Worm (Caenorhabditis elegans) whole organism, early embryonic: Measurements from ENCODE around the gene K07E8.7.

ENCODE experiments used
- B0310.2 ChIP-seq: sonication (generic microtip); optimal IDR thresholded peaks from 2 replicates; lab custom pipeline; 2016; ENCODE audit warnings: mild to moderate bottlenecking, missing genetic modification characterization, missing compliant biosample characterization
- F13C5.2 ChIP-seq: sonication (generic microtip); optimal IDR thresholded peaks from 2 replicates; lab custom pipeline; 2017; ENCODE audit warnings: mild to moderate bottlenecking, missing genetic modification characterization, inconsistent platforms, missing compliant biosample characterization
- aly-1 ChIP-seq: sonication (generic microtip); optimal IDR thresholded peaks from 2 replicates; lab custom pipeline; 2016; ENCODE audit warnings: missing genetic modification characterization, missing compliant biosample characterization
- ama-1 ChIP-seq: fragments of 150-350 bp; optimal IDR thresholded peaks from 2 replicates; lab custom pipeline; 2014
- ceh-13 ChIP-seq: fragments of 200-800 bp; sonication (Bioruptor generic); optimal IDR thresholded peaks from 2 replicates; lab custom pipeline; 2018; ENCODE audit warnings: mild to moderate bottlenecking, missing genetic modification characterization, missing compliant biosample characterization
- ceh-36 ChIP-seq: sonication (generic microtip); optimal IDR thresholded peaks from 2 replicates; lab custom pipeline; 2016; ENCODE audit warnings: missing genetic modification characterization, inconsistent platforms, missing compliant biosample characterization
- ets-7 ChIP-seq: sonication (generic microtip); optimal IDR thresholded peaks from 2 replicates; lab custom pipeline; 2016; ENCODE audit warnings: missing genotype, missing genetic modification characterization, missing compliant biosample characterization
- flt-1 ChIP-seq: fragments of 200-800 bp; sonication (Bioruptor generic); IDR thresholded peaks from 2 replicates; pipeline ENCODE4 v1.3.6; 2022; ENCODE audit warnings: missing genetic modification characterization, missing compliant biosample characterization
- hmbx-1 ChIP-seq: sonication (generic microtip); optimal IDR thresholded peaks from 2 replicates; lab custom pipeline; 2016; ENCODE audit warnings: mild to moderate bottlenecking, missing genetic modification characterization, missing compliant biosample characterization
- hmg-4 ChIP-seq: fragments of 200-800 bp; sonication (Bioruptor generic); optimal IDR thresholded peaks from 2 replicates; lab custom pipeline; 2018; ENCODE audit warnings: mild to moderate bottlenecking, missing genetic modification characterization, missing compliant biosample characterization
- hnd-1 ChIP-seq: sonication (generic microtip); optimal IDR thresholded peaks from 2 replicates; lab custom pipeline; 2016; ENCODE audit warnings: missing genetic modification characterization, missing compliant biosample characterization
- pes-1 ChIP-seq: fragments of 200-800 bp; sonication (Bioruptor generic); IDR thresholded peaks from 2 replicates; pipeline ENCODE4 v1.3.6; 2022; ENCODE audit warnings: missing genetic modification reagents, missing genetic modification characterization, missing compliant biosample characterization
- scrt-1 ChIP-seq: fragments of 200-800 bp; sonication (Bioruptor generic); IDR thresholded peaks from 2 replicates; pipeline ENCODE4 v1.3.6; 2022; ENCODE audit warnings: missing genetic modification characterization, missing compliant biosample characterization
- sea-1 ChIP-seq: fragments of 200-800 bp; sonication (Bioruptor generic); conservative IDR thresholded peaks from 2 replicates; pipeline ENCODE4 v1.3.6; 2022; ENCODE audit warnings: missing genetic modification characterization, missing compliant biosample characterization
- tbx-11 ChIP-seq: fragments of 200-800 bp; sonication (Bioruptor generic); IDR thresholded peaks from 2 replicates; pipeline ENCODE4 v1.3.6; 2022; ENCODE audit warnings: missing genetic modification characterization, missing compliant biosample characterization
- tbx-37 ChIP-seq: fragments of 200-800 bp; sonication (Bioruptor generic); conservative IDR thresholded peaks from 2 replicates; pipeline ENCODE4 v1.3.6; 2022; ENCODE audit warnings: missing genetic modification reagents, missing genetic modification characterization, missing compliant biosample characterization
- tra-4 ChIP-seq: sonication (generic microtip); optimal IDR thresholded peaks from 2 replicates; lab custom pipeline; 2017; ENCODE audit warnings: missing genetic modification characterization, missing compliant biosample characterization

K07E8.7 gene

DNA sequence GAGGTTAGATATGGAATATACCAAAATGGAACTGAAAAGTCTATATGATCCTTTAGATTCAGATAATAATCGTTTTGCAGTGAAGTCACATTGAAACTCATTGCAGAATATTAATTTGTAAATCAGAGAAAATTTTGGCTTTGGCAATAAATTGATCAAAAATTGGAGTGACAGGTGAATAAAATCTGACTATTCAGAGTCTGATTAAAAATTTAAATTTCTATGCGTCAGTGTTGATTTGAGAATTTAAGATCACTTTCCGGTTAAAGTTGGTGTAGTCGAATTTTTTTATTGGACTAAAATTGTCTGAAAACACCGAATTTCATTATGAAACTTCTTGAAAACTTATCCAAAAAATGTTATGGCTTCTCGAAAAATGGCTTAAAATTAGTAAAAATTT, 11.5 kb upstream of the K07E8.7 start, which contains the start of gene sri-45:
sri-45 (minus strand) TSS at position 101 of the 400 bp plus-strand sequence.
- TF ChIP-seq flt-1 (no peak), hmbx-1 (tag; lab: Kevin White, UChicago) (no peak), tbx-37 (GFP tag; lab: Robert Waterston, UW) (no peak), tbx-11 (GFP tag; lab: Robert Waterston, UW) (no peak), tra-4 (tag; lab: Kevin White, UChicago) (no peak), B0310.2 (no peak), hmg-4 (GFP tag; lab: Kevin White, UChicago) (no peak), pes-1 (GFP tag; lab: Robert Waterston, UW) (no peak), ets-7 (no peak), aly-1 (tag; lab: Kevin White, UChicago) (no peak), ceh-36 (no peak), F13C5.2 (no peak), ceh-13 (GFP tag; lab: Kevin White, UChicago) (no peak), hnd-1 (tag; lab: Kevin White, UChicago) (no peak), ama-1 (lab: Kevin White, UChicago) (no peak)

DNA sequence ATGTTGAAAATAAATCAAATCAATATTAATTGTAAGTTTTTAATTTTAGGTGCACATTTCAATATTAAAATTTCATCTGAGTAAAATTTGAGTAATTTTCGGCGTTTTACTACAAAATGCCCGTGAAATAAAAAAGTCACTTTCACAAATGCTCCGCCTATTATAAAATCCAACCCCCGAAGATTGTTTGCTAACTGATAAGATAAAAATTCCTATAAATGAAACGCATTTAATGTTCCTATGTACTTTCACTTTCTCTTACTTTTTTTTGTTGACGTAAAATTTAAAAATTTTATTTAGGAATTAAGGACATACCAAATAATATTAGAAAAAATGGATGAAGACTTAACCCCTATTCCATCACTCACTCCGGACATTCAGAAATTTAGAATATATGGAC, 8.2 kb upstream of the K07E8.7 start, which contains the start of gene sdz-24:
sdz-24 (plus strand) TSS at position 301 of the 400 bp plus-strand sequence.
- TF ChIP-seq scrt-1: no peak
- TF ChIP-seq tra-4 (tag; lab: Kevin White, UChicago): no peak
- TF ChIP-seq hnd-1 (tag; lab: Kevin White, UChicago): no peak
- no peak for TF ChIP-seq ceh-36
- no peak for TF ChIP-seq tbx-37 (GFP tag; lab: Robert Waterston, UW)
- TF ChIP-seq ceh-13 (GFP tag; lab: Kevin White, UChicago): no peak
- TF ChIP-seq hmbx-1 (tag; lab: Kevin White, UChicago): no peak

DNA sequence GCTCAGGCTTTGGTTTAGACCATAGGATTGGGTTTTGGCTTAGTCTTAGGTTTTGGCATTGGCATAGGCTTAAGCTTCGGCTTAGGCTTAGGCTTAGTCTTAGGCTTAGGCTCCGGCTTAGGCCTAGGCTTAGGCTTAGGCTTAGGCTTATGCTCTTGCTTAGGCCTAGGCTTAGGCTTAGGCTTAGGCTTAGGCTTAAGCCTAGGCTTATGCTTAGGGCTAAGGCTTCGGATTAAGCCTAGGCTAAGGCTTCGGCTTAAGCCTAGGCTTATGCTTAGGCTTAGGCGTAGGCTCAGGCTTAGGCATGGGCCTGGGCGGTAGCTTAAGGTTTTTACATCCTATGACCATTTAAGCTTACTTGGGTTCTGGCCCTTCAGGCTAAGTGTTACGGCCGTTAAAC, 1.2 kb upstream of the K07E8.7 start:
- peak; percentile 91 for TF ChIP-seq ceh-36
- TF ChIP-seq ama-1 (lab: Kevin White, UChicago): no peak

DNA sequence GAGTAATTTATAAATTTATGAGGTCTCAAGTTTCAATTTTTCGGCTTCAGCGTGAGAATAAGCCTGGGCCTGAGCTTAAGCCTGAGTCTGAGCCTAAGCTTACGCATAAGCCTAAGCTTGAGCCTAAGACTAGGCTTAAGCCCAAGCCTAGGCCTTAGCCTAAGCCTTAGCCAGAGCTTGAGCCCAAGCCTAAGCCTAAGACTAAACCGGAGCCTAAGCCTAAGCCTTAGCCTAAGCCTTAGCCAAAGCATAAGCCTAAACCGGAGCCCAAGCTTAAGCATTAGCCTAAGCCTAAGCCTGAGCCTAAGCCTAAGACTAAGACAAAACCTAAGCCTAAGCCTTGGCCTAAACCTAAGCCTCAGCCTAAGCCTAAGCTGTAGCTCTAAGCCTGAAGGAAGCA, 6.4 kb downstream of the K07E8.7 start:
- TF ChIP-seq ceh-36 (peak; percentile 73), sea-1 (GFP tag; lab: Robert Waterston, UW) (no peak), scrt-1 (0 out of 2 replicates have a peak, but pooled peaks have one; percentile 26)

DNA sequence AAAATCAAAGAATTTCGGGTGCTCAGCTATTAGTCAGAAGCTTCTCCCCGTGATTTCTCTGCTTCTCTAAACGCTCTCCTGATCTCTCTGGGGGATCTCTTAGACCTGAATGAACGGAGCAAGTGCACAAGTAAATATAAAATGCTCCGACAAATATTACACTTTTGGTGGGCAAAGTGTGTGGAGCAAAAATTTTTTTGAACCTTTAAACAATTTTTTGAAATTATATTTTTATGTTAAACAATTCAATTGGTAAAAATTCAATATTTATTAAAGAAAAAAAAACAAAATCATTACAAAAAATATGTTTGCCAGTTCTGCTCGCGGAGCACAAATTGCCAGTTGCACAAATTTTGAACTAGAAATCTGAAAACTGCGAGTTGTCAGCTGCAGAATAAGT, 10.7 kb downstream of the K07E8.7 start, which contains the start of gene K07E8.6:
K07E8.6 (minus strand) TSS at position 101 of the 400 bp plus-strand sequence.
- TF ChIP-seq scrt-1 (no peak), tbx-37 (GFP tag; lab: Robert Waterston, UW) (no peak), ama-1 (lab: Kevin White, UChicago) (no peak), ets-7 (no peak), flt-1 (no peak), tra-4 (tag; lab: Kevin White, UChicago) (no peak), hmg-4 (GFP tag; lab: Kevin White, UChicago) (no peak)

DNA sequence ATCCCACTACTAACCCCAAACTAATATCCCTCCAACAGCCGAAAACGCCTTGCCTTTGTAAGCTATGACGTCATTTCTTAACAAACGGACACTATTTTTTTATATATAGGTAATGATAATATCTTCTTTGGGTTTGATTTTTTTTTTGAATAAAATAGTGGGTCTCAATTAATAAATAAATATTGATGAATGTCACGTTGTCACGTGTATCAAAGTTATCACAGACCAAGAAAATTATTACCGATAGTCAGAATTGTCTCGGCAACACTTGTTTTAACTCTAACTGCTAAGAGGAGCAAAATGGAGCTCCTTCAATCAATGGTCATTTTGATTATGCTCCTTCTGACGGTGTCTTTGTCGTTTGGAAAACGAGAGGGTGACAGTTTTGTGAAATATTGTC, 16.2 kb downstream of the K07E8.7 start, which contains the start of gene T04B8.1:
T04B8.1 (plus strand) TSS at position 301 of the 400 bp plus-strand sequence.
- TF ChIP-seq aly-1 (tag; lab: Kevin White, UChicago): no peak
- no peak for TF ChIP-seq B0310.2
- TF ChIP-seq tra-4 (tag; lab: Kevin White, UChicago): no peak
- no peak for TF ChIP-seq hmg-4 (GFP tag; lab: Kevin White, UChicago)
- TF ChIP-seq scrt-1: no peak
- no peak for TF ChIP-seq flt-1
- TF ChIP-seq ceh-13 (GFP tag; lab: Kevin White, UChicago): no peak
- TF ChIP-seq ets-7: no peak
- TF ChIP-seq hnd-1 (tag; lab: Kevin White, UChicago): no peak
- TF ChIP-seq pes-1 (GFP tag; lab: Robert Waterston, UW): no peak
- no peak for TF ChIP-seq tbx-11 (GFP tag; lab: Robert Waterston, UW)
- TF ChIP-seq sea-1 (GFP tag; lab: Robert Waterston, UW): no peak
- TF ChIP-seq hmbx-1 (tag; lab: Kevin White, UChicago): no peak
- no peak for TF ChIP-seq F13C5.2
- no peak for TF ChIP-seq ceh-36

DNA sequence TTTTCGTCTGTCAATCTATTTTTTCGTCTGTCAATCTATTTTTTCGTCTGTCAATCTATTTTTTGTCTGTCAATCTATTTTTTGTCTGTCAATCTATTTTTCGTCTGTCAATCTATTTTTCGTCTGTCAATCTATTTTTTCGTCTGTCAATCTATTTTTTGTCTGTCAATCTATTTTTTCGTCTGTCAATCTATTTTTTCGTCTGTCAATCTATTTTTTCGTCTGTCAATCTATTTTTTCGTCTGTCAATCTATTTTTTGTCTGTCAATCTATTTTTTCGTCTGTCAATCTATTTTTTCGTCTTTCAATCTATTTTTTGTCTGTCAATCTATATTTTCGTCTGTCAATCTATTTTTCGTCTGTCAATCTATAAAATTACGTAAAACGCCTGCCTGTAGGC, 20.7 kb downstream of the K07E8.7 start:
- TF ChIP-seq tbx-11 (GFP tag; lab: Robert Waterston, UW): 0 out of 2 replicates have a peak, but pooled peaks have one; percentile 46

DNA sequence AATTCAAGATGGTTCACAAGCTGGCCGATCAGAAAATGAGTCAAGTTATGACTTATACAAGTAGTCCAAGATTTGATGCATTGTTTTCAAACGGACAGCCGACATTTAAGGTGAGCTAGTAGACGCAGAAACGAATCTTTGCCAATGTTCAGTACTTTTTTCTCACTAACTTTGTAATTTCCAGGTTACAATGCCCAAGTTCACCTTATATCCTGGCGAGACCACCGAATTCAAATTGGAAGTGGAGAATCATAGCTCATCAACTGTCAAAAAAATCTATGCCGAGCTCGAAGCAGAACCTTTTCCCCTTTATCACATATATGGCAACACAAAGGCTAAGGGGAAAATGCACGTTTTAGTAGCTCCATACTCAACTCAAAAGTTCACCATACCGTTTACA, 22.3 kb downstream of the K07E8.7 start:
- no peak for TF ChIP-seq aly-1 (tag; lab: Kevin White, UChicago)
- TF ChIP-seq ceh-13 (GFP tag; lab: Kevin White, UChicago): no peak
- TF ChIP-seq sea-1 (GFP tag; lab: Robert Waterston, UW): no peak
- no peak for TF ChIP-seq F13C5.2
- no peak for TF ChIP-seq tbx-37 (GFP tag; lab: Robert Waterston, UW)
- TF ChIP-seq scrt-1: no peak
- no peak for TF ChIP-seq tbx-11 (GFP tag; lab: Robert Waterston, UW)
- TF ChIP-seq ama-1 (lab: Kevin White, UChicago): no peak
- TF ChIP-seq hmbx-1 (tag; lab: Kevin White, UChicago): no peak
- no peak for TF ChIP-seq flt-1

DNA sequence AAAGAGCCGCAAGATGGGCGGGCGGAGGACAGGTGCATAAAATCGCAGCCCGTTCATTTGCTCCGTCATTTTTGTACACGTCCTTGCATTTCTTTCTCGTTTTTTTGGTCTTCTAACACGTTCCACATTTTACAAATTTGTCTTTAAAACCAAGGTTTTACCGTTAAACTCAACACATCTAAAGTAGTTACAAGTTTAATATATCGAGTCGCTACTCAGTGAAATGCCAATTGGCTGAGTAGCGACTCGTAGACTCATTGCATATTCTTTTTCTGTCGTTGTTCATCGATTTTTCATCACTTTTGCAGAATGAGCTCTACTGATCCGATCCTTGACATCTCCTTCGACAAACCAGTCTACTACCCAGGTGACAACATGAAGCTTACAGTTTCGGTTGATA, 23.0 kb downstream of the K07E8.7 start, which contains the start of gene arrd-1:
arrd-1 (plus strand) TSS at position 301 of the 400 bp plus-strand sequence.
- TF ChIP-seq tbx-11 (GFP tag; lab: Robert Waterston, UW): no peak
- no peak for TF ChIP-seq aly-1 (tag; lab: Kevin White, UChicago)
- TF ChIP-seq ceh-13 (GFP tag; lab: Kevin White, UChicago): no peak
- no peak for TF ChIP-seq hnd-1 (tag; lab: Kevin White, UChicago)
- no peak for TF ChIP-seq scrt-1
- TF ChIP-seq F13C5.2: no peak
- TF ChIP-seq tbx-37 (GFP tag; lab: Robert Waterston, UW): no peak
